Fruit fly (Drosophila melanogaster): ENCODE measurements around the gene CG9300.

- TF ChIP-seq h (optimal IDR thresholded peaks at IDR 0.05): no peak
- TF ChIP-seq ttk (optimal IDR thresholded peaks at IDR 0.05): no peak
- TF ChIP-seq psq (optimal IDR thresholded peaks at IDR 0.05): no peak
- TF ChIP-seq insv (optimal IDR thresholded peaks at IDR 0.05): no peak
Observed at dm6 chr3L:19520645-19521044, 31.6 kb upstream of the CG9300 start, which contains the start of gene Cpr76Bc.
